Fruit fly (Drosophila melanogaster): ENCODE data around the gene ArgRS.

ArgRS gene

dm6 chrX:15802880-15803650 lies 40.9 kb downstream of the ArgRS start (continued):
- TF ChIP-seq CG10147 (GFP tag; optimal IDR thresholded peaks at IDR 0.05) (no peak), NFAT (GFP tag; IDR thresholded peaks at IDR 0.05) (peak; percentile 9; the same call in 1 of the 2 replicates), hkb (optimal IDR thresholded peaks at IDR 0.05) (no peak), hkb (GFP tag; IDR thresholded peaks at IDR 0.05) (no peak), CG12104 (GFP tag; optimal IDR thresholded peaks at IDR 0.05) (no peak), CG10274 (GFP tag; optimal IDR thresholded peaks at IDR 0.05) (no peak), CG7357 (GFP tag; IDR thresholded peaks at IDR 0.05) (peak; percentile 76), CG8089 (GFP tag; optimal IDR thresholded peaks at IDR 0.05) (no peak), CG9727 (GFP tag; optimal IDR thresholded peaks at IDR 0.05) (no peak), nom (GFP tag; optimal IDR thresholded peaks at IDR 0.05) (no peak), Dfd (GFP tag; optimal IDR thresholded peaks at IDR 0.05) (no peak), CG18262 (tag; optimal IDR thresholded peaks at IDR 0.05) (peak; percentile 36), Hr51 (GFP tag; optimal IDR thresholded peaks at IDR 0.05) (peak in 1 of 2 experiments; percentile 30), CG5245 (GFP tag; optimal IDR thresholded peaks at IDR 0.05) (peak; percentile 3), pho (GFP tag; optimal IDR thresholded peaks at IDR 0.05) (no peak), Sry-β (GFP tag; optimal IDR thresholded peaks at IDR 0.05) (no peak), tgo (GFP tag; IDR thresholded peaks at IDR 0.05) (0 out of 3 replicates have a peak, but pooled peaks have one; percentile 17), Sin3A (optimal IDR thresholded peaks at IDR 0.05) (no peak), Atf-2 (GFP tag; optimal IDR thresholded peaks at IDR 0.05) (no peak), CG16779 (GFP tag; IDR thresholded peaks at IDR 0.05) (no peak), CG4617 (GFP tag; optimal IDR thresholded peaks at IDR 0.05; ENCODE audit: borderline replicate concordance) (peak; percentile 31), Rx (GFP tag; IDR thresholded peaks at IDR 0.05) (no peak), hb (GFP tag; IDR thresholded peaks at IDR 0.05; ENCODE audit: partially characterized antibody) (peak; percentile 70; the same call in 2 of the 3 replicates), Hmx (GFP tag; optimal IDR thresholded peaks at IDR 0.05) (no peak), esg (GFP tag; conservative IDR thresholded peaks at IDR 0.05) (no peak), sens-2 (GFP tag; IDR thresholded peaks at IDR 0.05) (no peak), sd (tag; optimal IDR thresholded peaks at IDR 0.05) (peak; percentile 30), Myb (GFP tag; optimal IDR thresholded peaks at IDR 0.05) (no peak), sisA (GFP tag; IDR thresholded peaks at IDR 0.05) (no peak), tup (GFP tag; optimal IDR thresholded peaks at IDR 0.05) (no peak), CG8924 (tag; optimal IDR thresholded peaks at IDR 0.05) (peak; percentile 3), Fer2 (tag; optimal IDR thresholded peaks at IDR 0.05) (no peak), seq (GFP tag; IDR thresholded peaks at IDR 0.05) (no peak), Atf3 (GFP tag; optimal IDR thresholded peaks at IDR 0.05) (no peak), caup (GFP tag; optimal IDR thresholded peaks at IDR 0.05; ENCODE audit: severe bottlenecking) (no peak), Neu2 (GFP tag; optimal IDR thresholded peaks at IDR 0.05; ENCODE audit: borderline replicate concordance) (no peak), abd-A (tag; optimal IDR thresholded peaks at IDR 0.05) (no peak), CG8359 (GFP tag; optimal IDR thresholded peaks at IDR 0.05; ENCODE audit: borderline replicate concordance) (no peak), sens (GFP tag) (peak; percentile 5), CG11456 (GFP tag; IDR thresholded peaks at IDR 0.05) (no peak), slou (GFP tag; optimal IDR thresholded peaks at IDR 0.05) (no peak), CG18011 (GFP tag; optimal IDR thresholded peaks at IDR 0.05) (no peak), ATbp (GFP tag; optimal IDR thresholded peaks at IDR 0.05) (peak; percentile 29), emc (GFP tag; optimal IDR thresholded peaks at IDR 0.05) (no peak), CG12744 (GFP tag; optimal IDR thresholded peaks at IDR 0.05) (no peak), scrt (GFP tag; optimal IDR thresholded peaks at IDR 0.05) (peak; percentile 14), Blimp-1 (GFP tag; optimal IDR thresholded peaks at IDR 0.05) (no peak), dpn (GFP tag; optimal IDR thresholded peaks at IDR 0.05) (peak in 1 of 2 experiments; percentile 14), wek (GFP tag; optimal IDR thresholded peaks at IDR 0.05) (no peak)
